Worm (Caenorhabditis elegans) whole organism, mixed stage, embryonic: Measurements from ENCODE around the gene C45B2.2.

Experiments
- blmp-1 ChIP-seq: fragments of 150-350 bp; optimal IDR thresholded peaks from 2 replicates; lab custom pipeline; 2014; ENCODE audit warnings: missing biosample characterization, missing genetic modification characterization
- unc-39 ChIP-seq: fragments of 150-350 bp; optimal IDR thresholded peaks from 2 replicates; lab custom pipeline; 2014; ENCODE audit warnings: missing biosample characterization, missing genetic modification characterization
- ztf-11 ChIP-seq: fragments of 150-350 bp; optimal IDR thresholded peaks from 2 replicates; lab custom pipeline; 2014; ENCODE audit warnings: missing biosample characterization, missing genetic modification characterization

- TF ChIP-seq ztf-11, result no peak
- no peak for TF ChIP-seq blmp-1
- TF ChIP-seq unc-39, result no peak
These were observed 25.3 kb upstream of the C45B2.2 start for ce11 chrX:6059163-6059782.
